Worm (Caenorhabditis elegans): ENCODE data around the gene ceh-89.

ceh-89 gene

ce11 chrX:14134883-14135282, 6.9 kb upstream of the ceh-89 start (continued):
- TF ChIP-seq F55B11.4 (tag; optimal IDR thresholded peaks at IDR 0.05; ENCODE audit: borderline replicate concordance, insufficient read depth) = no peak
- TF ChIP-seq T26A5.8 (tag; optimal IDR thresholded peaks at IDR 0.05) = no peak
- TF ChIP-seq ztf-18 (tag; optimal IDR thresholded peaks at IDR 0.05) = no peak
- no peak for TF ChIP-seq C17E4.6 (GFP tag; IDR thresholded peaks at IDR 0.05)
- TF ChIP-seq mes-4 (tag; optimal IDR thresholded peaks at IDR 0.05) = no peak
- TF ChIP-seq B0019.2 (GFP tag; conservative IDR thresholded peaks at IDR 0.05) = no peak
- no peak for TF ChIP-seq hsf-1 (GFP tag; IDR thresholded peaks at IDR 0.05)
- no peak for TF ChIP-seq F37B4.10 (GFP tag; IDR thresholded peaks at IDR 0.05)
- TF ChIP-seq nhr-120 (GFP tag; IDR thresholded peaks at IDR 0.05) = no peak
- no peak for TF ChIP-seq ztf-3 (GFP tag; optimal IDR thresholded peaks at IDR 0.05)
- TF ChIP-seq rpc-1 (optimal IDR thresholded peaks at IDR 0.05) = peak; percentile 81
- TF ChIP-seq rpc-1 (tag; optimal IDR thresholded peaks at IDR 0.05) = peak; percentile 76
- TF ChIP-seq ceh-100 (GFP tag; IDR thresholded peaks at IDR 0.05) = no peak
- TF ChIP-seq zim-3 (tag; optimal IDR thresholded peaks at IDR 0.05) = no peak
- no peak for TF ChIP-seq F39B2.1 (GFP tag; IDR thresholded peaks at IDR 0.05)
- TF ChIP-seq unc-130 (GFP tag; optimal IDR thresholded peaks at IDR 0.05) = no peak
- TF ChIP-seq madf-10 (tag; optimal IDR thresholded peaks at IDR 0.05) = no peak
- TF ChIP-seq pha-4 (tag; optimal IDR thresholded peaks at IDR 0.05) = no peak
- TF ChIP-seq egl-44 (GFP tag; IDR thresholded peaks at IDR 0.05) = no peak
- TF ChIP-seq tlf-1 (GFP tag; optimal IDR thresholded peaks at IDR 0.05) = no peak
- peak; percentile 81 for TF ChIP-seq lin-26 (GFP tag; IDR thresholded peaks at IDR 0.05)
- TF ChIP-seq lin-40 (tag; optimal IDR thresholded peaks at IDR 0.05) = no peak
- TF ChIP-seq egrh-3 (GFP tag; IDR thresholded peaks at IDR 0.05) = no peak
- TF ChIP-seq Y53G8AR.9 (GFP tag; conservative IDR thresholded peaks at IDR 0.05) = no peak
- no peak for TF ChIP-seq ZK185.1 (tag; optimal IDR thresholded peaks at IDR 0.05; ENCODE audit: poor library complexity, severe bottlenecking)
- TF ChIP-seq madf-3 (GFP tag; IDR thresholded peaks at IDR 0.05) = no peak
- no peak for TF ChIP-seq lsy-27 (tag; optimal IDR thresholded peaks at IDR 0.05; ENCODE audit: borderline replicate concordance, insufficient read depth)
- no peak for TF ChIP-seq C06A6.2 (GFP tag; conservative IDR thresholded peaks at IDR 0.05)
- TF ChIP-seq B0035.1 (tag; optimal IDR thresholded peaks at IDR 0.05) = no peak
- no peak for TF ChIP-seq mel-28 (tag; optimal IDR thresholded peaks at IDR 0.05; ENCODE audit: borderline replicate concordance)
- 0 out of 2 replicates have a peak, but pooled peaks have one; percentile 39 for TF ChIP-seq madf-6 (GFP tag; IDR thresholded peaks at IDR 0.05)
- no peak for TF ChIP-seq F57C9.4 (tag; optimal IDR thresholded peaks at IDR 0.05)
- TF ChIP-seq nhr-27 (tag; optimal IDR thresholded peaks at IDR 0.05) = no peak
- TF ChIP-seq pbrm-1 (GFP tag; IDR thresholded peaks at IDR 0.05) = peak; percentile 83
- TF ChIP-seq tbx-9 (tag; optimal IDR thresholded peaks at IDR 0.05; ENCODE audit: borderline replicate concordance) = no peak
- TF ChIP-seq ceh-91 (GFP tag; IDR thresholded peaks at IDR 0.05) = no peak
- TF ChIP-seq lir-1 (GFP tag; conservative IDR thresholded peaks at IDR 0.05) = no peak
- TF ChIP-seq hmg-20 (GFP tag; IDR thresholded peaks at IDR 0.05) = 0 out of 2 replicates have a peak, but pooled peaks have one; percentile 12
- peak; percentile 22; the same call in 1 of the 2 replicates for TF ChIP-seq rcor-1 (GFP tag; IDR thresholded peaks at IDR 0.05)
- TF ChIP-seq atf-7 (tag; optimal IDR thresholded peaks at IDR 0.05) = no peak
- no peak for TF ChIP-seq ztf-26 (tag; optimal IDR thresholded peaks at IDR 0.05)
- 0 out of 2 replicates have a peak, but pooled peaks have one; percentile 37 for TF ChIP-seq ztf-25 (GFP tag; IDR thresholded peaks at IDR 0.05)
- TF ChIP-seq let-607 (tag; optimal IDR thresholded peaks at IDR 0.05) = no peak
- peak; percentile 24 for TF ChIP-seq die-1 (tag; optimal IDR thresholded peaks at IDR 0.05)
- no peak for TF ChIP-seq mxl-1 (tag; optimal IDR thresholded peaks at IDR 0.05)
- TF ChIP-seq sptf-2 (GFP tag; optimal IDR thresholded peaks at IDR 0.05) = no peak
- TF ChIP-seq ceh-58 (GFP tag; IDR thresholded peaks at IDR 0.05) = no peak
- no peak for TF ChIP-seq fkh-3 (tag; optimal IDR thresholded peaks at IDR 0.05)
- TF ChIP-seq ekl-4 (GFP tag; IDR thresholded peaks at IDR 0.05) = no peak
- TF ChIP-seq bed-2 (GFP tag; IDR thresholded peaks at IDR 0.05) = no peak

Data from whole organism, young adult.